Worm (Caenorhabditis elegans) whole organism, young adult: ENCODE data around the gene rdy-2.

Experiments
- B0019.2 ChIP-seq: fragments of 200-800 bp; sonication (Bioruptor generic); conservative IDR thresholded peaks from 2 replicates; pipeline ENCODE4 v1.3.6; 2022; ENCODE audit warnings: missing genetic modification reagents, missing genetic modification characterization, missing compliant biosample characterization
- B0035.1 ChIP-seq: sonication (generic microtip); optimal IDR thresholded peaks from 2 replicates; lab custom pipeline; 2016; ENCODE audit warnings: missing genetic modification characterization, mild to moderate bottlenecking, missing compliant biosample characterization, missing genotype, missing genetic modification reagents
- C06A6.2 ChIP-seq: fragments of 200-800 bp; sonication (Bioruptor generic); conservative IDR thresholded peaks from 2 replicates; pipeline ENCODE4 v1.3.6; 2022; ENCODE audit warnings: missing genetic modification characterization, missing compliant biosample characterization
- D2030.7 ChIP-seq: fragments of 200-800 bp; sonication (Bioruptor generic); IDR thresholded peaks from 2 replicates; pipeline ENCODE4 v1.3.6; 2022; ENCODE audit warnings: missing genetic modification reagents, missing genetic modification characterization, missing compliant biosample characterization
- F33H1.4 ChIP-seq: fragments of 200-800 bp; sonication (Bioruptor generic); IDR thresholded peaks from 2 replicates; pipeline ENCODE4 v1.3.6; 2022; ENCODE audit warnings: missing genetic modification reagents, missing genetic modification characterization, missing compliant biosample characterization
- F39B2.1 ChIP-seq: fragments of 200-800 bp; sonication (Bioruptor generic); IDR thresholded peaks from 2 replicates; pipeline ENCODE4 v1.3.6; 2022; ENCODE audit warnings: missing genetic modification reagents, missing genetic modification characterization, missing compliant biosample characterization
- F49E8.2 ChIP-seq: sonication (generic microtip); optimal IDR thresholded peaks from 3 replicates; lab custom pipeline; 2017; ENCODE audit warnings: missing genetic modification characterization, mild to moderate bottlenecking, missing compliant biosample characterization, antibody characterized with exemption, moderate library complexity; ENCODE audit not compliant: insufficient read depth
- F57C9.4 ChIP-seq: sonication (generic microtip); optimal IDR thresholded peaks from 2 replicates; lab custom pipeline; 2017; ENCODE audit warnings: mild to moderate bottlenecking, missing genetic modification characterization, missing compliant biosample characterization
- K12H6.12 ChIP-seq: fragments of 200-800 bp; sonication (Bioruptor generic); optimal IDR thresholded peaks from 2 replicates; lab custom pipeline; 2018; ENCODE audit warnings: mild to moderate bottlenecking, missing genetic modification characterization, missing compliant biosample characterization
- T26A5.8 ChIP-seq: sonication (generic microtip); optimal IDR thresholded peaks from 2 replicates; lab custom pipeline; 2016; ENCODE audit warnings: missing genetic modification characterization, missing compliant biosample characterization
- Y53G8AR.9 ChIP-seq: fragments of 200-800 bp; sonication (Bioruptor generic); conservative IDR thresholded peaks from 2 replicates; pipeline ENCODE4 v1.3.6; 2022; ENCODE audit warnings: missing genetic modification reagents, missing genetic modification characterization, missing compliant biosample characterization
- ZK185.1 ChIP-seq: sonication (generic microtip); optimal IDR thresholded peaks from 2 replicates; lab custom pipeline; 2016; ENCODE audit warnings: mild to moderate bottlenecking, missing genetic modification characterization, missing compliant biosample characterization; ENCODE audit not compliant: poor library complexity, severe bottlenecking
- atf-7 ChIP-seq: sonication (generic microtip); optimal IDR thresholded peaks from 2 replicates; lab custom pipeline; 2017; ENCODE audit warnings: mild to moderate bottlenecking, missing genetic modification characterization, missing compliant biosample characterization
- attf-3 ChIP-seq: fragments of 200-800 bp; sonication (Bioruptor generic); conservative IDR thresholded peaks from 2 replicates; pipeline ENCODE4 v1.3.6; 2022; ENCODE audit warnings: missing genetic modification reagents, missing genetic modification characterization, missing compliant biosample characterization
- attf-5 ChIP-seq: fragments of 200-800 bp; sonication (Bioruptor generic); optimal IDR thresholded peaks from 2 replicates; lab custom pipeline; 2018; ENCODE audit warnings: mild to moderate bottlenecking, missing genetic modification characterization, missing compliant biosample characterization
- bed-2 ChIP-seq: fragments of 200-800 bp; sonication (Bioruptor generic); IDR thresholded peaks from 2 replicates; pipeline ENCODE4 v1.3.6; 2022; ENCODE audit warnings: missing genetic modification reagents, missing genetic modification characterization, missing compliant biosample characterization
- cebp-2 ChIP-seq: fragments of 200-800 bp; sonication (Bioruptor generic); IDR thresholded peaks from 2 replicates; pipeline ENCODE4 v1.3.6; 2022; ENCODE audit warnings: missing genetic modification characterization, missing compliant biosample characterization
- ceh-100 ChIP-seq: fragments of 200-800 bp; sonication (Bioruptor generic); IDR thresholded peaks from 2 replicates; pipeline ENCODE4 v1.3.6; 2022; ENCODE audit warnings: missing genetic modification reagents, missing genetic modification characterization, missing compliant biosample characterization
- ceh-27 ChIP-seq: fragments of 200-800 bp; sonication (Bioruptor generic); optimal IDR thresholded peaks from 2 replicates; lab custom pipeline; 2018; ENCODE audit warnings: mild to moderate bottlenecking, missing genetic modification characterization, moderate library complexity, missing compliant biosample characterization
- ceh-91 ChIP-seq: fragments of 200-800 bp; sonication (Bioruptor generic); IDR thresholded peaks from 2 replicates; pipeline ENCODE4 v1.3.6; 2022; ENCODE audit warnings: missing genetic modification reagents, missing genetic modification characterization, missing compliant biosample characterization
- efl-1 ChIP-seq: fragments of 150-350 bp; optimal IDR thresholded peaks from 2 replicates; lab custom pipeline; 2014; ENCODE audit warnings: missing biosample characterization, missing genetic modification reagents, missing genetic modification characterization
- egl-18 ChIP-seq: fragments of 200-800 bp; sonication (Bioruptor generic); IDR thresholded peaks from 2 replicates; pipeline ENCODE4 v1.3.6; 2022; ENCODE audit warnings: missing genetic modification reagents, missing genetic modification characterization, missing compliant biosample characterization
- hlh-12 ChIP-seq: sonication (generic microtip); optimal IDR thresholded peaks from 2 replicates; lab custom pipeline; 2016; ENCODE audit warnings: missing genetic modification characterization, missing compliant biosample characterization
- hmg-20 ChIP-seq: fragments of 200-800 bp; sonication (Bioruptor generic); IDR thresholded peaks from 2 replicates; pipeline ENCODE4 v1.3.6; 2022; ENCODE audit warnings: missing genetic modification reagents, missing genetic modification characterization, missing compliant biosample characterization
- hsf-1 ChIP-seq: fragments of 200-800 bp; sonication (Bioruptor generic); IDR thresholded peaks from 2 replicates; pipeline ENCODE4 v1.3.6; 2022; ENCODE audit warnings: missing genetic modification reagents, missing genetic modification characterization, missing compliant biosample characterization
- lag-1 ChIP-seq: fragments of 200-800 bp; sonication (Bioruptor generic); IDR thresholded peaks from 2 replicates; pipeline ENCODE4 v1.3.6; 2022; ENCODE audit warnings: missing genetic modification reagents, missing genetic modification characterization, missing compliant biosample characterization
- let-526 ChIP-seq: fragments of 200-800 bp; sonication (Bioruptor generic); IDR thresholded peaks from 2 replicates; pipeline ENCODE4 v1.3.6; 2022; ENCODE audit warnings: missing genetic modification reagents, missing genetic modification characterization, missing compliant biosample characterization
- let-607 ChIP-seq, 2 experiments: fragments of 200-800 bp in 1 of 2; sonication (Bioruptor generic) in 1 of 2; sonication (generic microtip) in 1 of 2; optimal IDR thresholded peaks; 2 replicates each; lab custom pipeline; 2016 to 2018; ENCODE audit warnings: mild to moderate bottlenecking in 2 of 2, missing compliant biosample characterization in 2 of 2, missing genetic modification characterization in 2 of 2, moderate library complexity in 2 of 2, missing genotype in 1 of 2
- lin-35 ChIP-seq, 3 experiments: fragments of 150-350 bp in 2 of 3; sonication (generic microtip) in 1 of 3; optimal IDR thresholded peaks; 2 replicates each; lab custom pipeline; 2014 to 2018; ENCODE audit warnings: missing biosample characterization in 3 of 3, missing genetic modification characterization in 3 of 3, missing genetic modification reagents in 3 of 3
- lin-40 ChIP-seq: sonication (generic microtip); optimal IDR thresholded peaks from 2 replicates; lab custom pipeline; 2016; ENCODE audit warnings: missing genetic modification characterization, mild to moderate bottlenecking, missing compliant biosample characterization, missing genotype, missing genetic modification reagents
- lir-1 ChIP-seq: fragments of 200-800 bp; sonication (Bioruptor generic); conservative IDR thresholded peaks from 2 replicates; pipeline ENCODE4 v1.3.6; 2022; ENCODE audit warnings: missing genetic modification reagents, missing genetic modification characterization, missing compliant biosample characterization
- lsl-1 ChIP-seq: fragments of 200-800 bp; sonication (Bioruptor generic); optimal IDR thresholded peaks from 2 replicates; lab custom pipeline; 2018; ENCODE audit warnings: mild to moderate bottlenecking, missing genetic modification characterization, moderate library complexity, missing compliant biosample characterization
- madf-8 ChIP-seq: fragments of 200-800 bp; sonication (Bioruptor generic); conservative IDR thresholded peaks from 2 replicates; pipeline ENCODE4 v1.3.6; 2022; ENCODE audit warnings: missing genetic modification reagents, missing genetic modification characterization, missing compliant biosample characterization
- nfyb-1 ChIP-seq: fragments of 200-800 bp; sonication (Bioruptor generic); IDR thresholded peaks from 2 replicates; pipeline ENCODE4 v1.3.6; 2022; ENCODE audit warnings: missing genetic modification reagents, missing genetic modification characterization, missing compliant biosample characterization
- pbrm-1 ChIP-seq: fragments of 200-800 bp; sonication (Bioruptor generic); IDR thresholded peaks from 2 replicates; pipeline ENCODE4 v1.3.6; 2022; ENCODE audit warnings: missing genetic modification reagents, missing genetic modification characterization, missing compliant biosample characterization
- sdz-38 ChIP-seq: sonication (generic microtip); optimal IDR thresholded peaks from 2 replicates; lab custom pipeline; 2016; ENCODE audit warnings: missing genotype, missing genetic modification characterization, missing compliant biosample characterization
- snpc-4 ChIP-seq, 5 experiments: fragments of 150-350 bp in 1 of 5; sonication (generic microtip) in 4 of 5; optimal IDR thresholded peaks; 2 replicates each; lab custom pipeline; 2014 to 2018; ENCODE audit warnings: missing genetic modification characterization in 5 of 5, missing biosample characterization in 3 of 5, antibody characterized with exemption in 2 of 5, mild to moderate bottlenecking in 2 of 5, missing compliant biosample characterization in 2 of 5, missing genotype in 2 of 5, moderate library complexity in 2 of 5, missing genetic modification reagents in 1 of 5
- sptf-2 ChIP-seq: fragments of 200-800 bp; sonication (Bioruptor generic); optimal IDR thresholded peaks from 2 replicates; lab custom pipeline; 2018; ENCODE audit warnings: mild to moderate bottlenecking, missing genetic modification characterization, missing compliant biosample characterization
- tbx-9 ChIP-seq: sonication (generic microtip); optimal IDR thresholded peaks from 2 replicates; lab custom pipeline; 2016; ENCODE audit warnings: borderline replicate concordance, missing genetic modification characterization, inconsistent platforms, missing compliant biosample characterization
- unc-130 ChIP-seq: sonication (generic microtip); optimal IDR thresholded peaks from 2 replicates; lab custom pipeline; 2016; ENCODE audit warnings: missing genetic modification reagents, missing genetic modification characterization, missing compliant biosample characterization
- zim-3 ChIP-seq: sonication (generic microtip); optimal IDR thresholded peaks from 2 replicates; lab custom pipeline; 2017; ENCODE audit warnings: mild to moderate bottlenecking, missing genetic modification characterization, moderate library complexity, missing compliant biosample characterization
- ztf-18 ChIP-seq: sonication (generic microtip); optimal IDR thresholded peaks from 2 replicates; lab custom pipeline; 2016; ENCODE audit warnings: missing genotype, mild to moderate bottlenecking, missing genetic modification characterization, missing compliant biosample characterization
- ztf-25 ChIP-seq: fragments of 200-800 bp; sonication (Bioruptor generic); IDR thresholded peaks from 2 replicates; pipeline ENCODE4 v1.3.6; 2022; ENCODE audit warnings: missing genetic modification reagents, missing genetic modification characterization, missing compliant biosample characterization
- ztf-26 ChIP-seq: sonication (generic microtip); optimal IDR thresholded peaks from 2 replicates; lab custom pipeline; 2017; ENCODE audit warnings: missing genetic modification characterization, missing compliant biosample characterization
- ztf-3 ChIP-seq: fragments of 200-800 bp; sonication (Bioruptor generic); optimal IDR thresholded peaks from 2 replicates; lab custom pipeline; 2018; ENCODE audit warnings: mild to moderate bottlenecking, missing genetic modification characterization, missing compliant biosample characterization

rdy-2 gene

ce11 chrV:13600882-13601281 lies at the start of gene rdy-2:
rdy-2 (minus strand) TSS chrV:13600982.
- TF ChIP-seq cebp-2 (GFP tag; lab: Robert Waterston, UW) (no peak), snpc-4 (GFP tag; optimal IDR thresholded peaks at IDR 0.05; lab: Kevin White, UChicago) (no peak), snpc-4 (tag; optimal IDR thresholded peaks at IDR 0.05; lab: Kevin White, UChicago) (no peak), ztf-26 (tag; lab: Kevin White, UChicago) (no peak), sdz-38 (no peak)

DNA sequence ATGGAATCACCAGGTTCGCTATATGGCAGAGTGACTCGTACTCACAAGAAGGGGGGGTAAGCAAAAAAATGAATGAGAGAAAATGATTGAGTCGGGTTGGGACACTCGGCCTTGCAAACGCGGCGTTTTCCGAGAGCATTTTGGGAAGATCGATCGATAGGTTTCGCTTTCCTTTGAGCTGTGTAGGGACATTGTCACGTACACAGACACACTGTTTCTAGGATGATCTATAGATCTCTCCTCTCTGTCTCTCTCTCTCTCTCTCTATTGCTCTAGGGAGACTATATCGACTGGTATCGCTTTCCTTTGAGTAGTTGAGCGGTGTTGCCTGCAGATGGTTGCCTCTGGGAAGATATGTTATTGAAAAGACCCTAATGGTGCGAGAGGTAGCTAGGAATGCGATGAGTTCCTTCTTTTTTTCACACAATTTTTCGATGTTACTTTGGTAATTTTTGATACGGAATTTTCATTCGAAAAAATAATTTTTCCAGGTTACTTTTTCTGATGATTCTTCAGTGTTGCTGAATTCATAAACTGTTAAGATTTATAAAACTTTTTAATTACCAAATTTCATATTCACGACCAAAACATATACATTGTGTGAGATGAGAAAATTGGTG lies 49.1 kb upstream of the rdy-2 start, which contains the start of gene H37A05.4:
H37A05.4 (minus strand) TSS at position 51 of the 620 bp plus-strand sequence.
- TF ChIP-seq ceh-100 (GFP tag; lab: Robert Waterston, UW) (peak; percentile 21; the same call in 1 of the 2 replicates), atf-7 (peak; percentile 72), lir-1 (GFP tag; lab: Robert Waterston, UW) (no peak), hlh-12 (no peak), zim-3 (peak; percentile 84), hmg-20 (peak; percentile 25), F49E8.2 (tag; lab: Kevin White, UChicago) (no peak), T26A5.8 (tag; lab: Kevin White, UChicago) (peak; percentile 11), ztf-18 (tag; lab: Kevin White, UChicago) (peak; percentile 13), ceh-91 (GFP tag; lab: Robert Waterston, UW) (no peak), attf-3 (no peak), ztf-3 (GFP tag; lab: Kevin White, UChicago) (no peak), bed-2 (GFP tag; lab: Robert Waterston, UW) (no peak), cebp-2 (GFP tag; lab: Robert Waterston, UW) (no peak), let-607 (tag; optimal IDR thresholded peaks at IDR 0.05; lab: Kevin White, UChicago) (peak in 1 of 2 experiments; percentile 12), D2030.7 (GFP tag; lab: Robert Waterston, UW) (peak; percentile 32; the same call in 1 of the 2 replicates), F57C9.4 (peak; percentile 91), pbrm-1 (GFP tag; lab: Robert Waterston, UW) (no peak; the same call in 1 of the 2 replicates), K12H6.12 (tag; lab: Kevin White, UChicago) (peak; percentile 41), F39B2.1 (GFP tag; lab: Robert Waterston, UW) (no peak), let-526 (0 out of 2 replicates have a peak, but pooled peaks have one; percentile 13), F33H1.4 (GFP tag; lab: Robert Waterston, UW) (0 out of 2 replicates have a peak, but pooled peaks have one; percentile 11), attf-5 (GFP tag; lab: Kevin White, UChicago) (peak; percentile 31), B0019.2 (no peak), ztf-26 (tag; lab: Kevin White, UChicago) (peak; percentile 68), unc-130 (GFP tag; lab: Kevin White, UChicago) (no peak), ZK185.1 (no peak), madf-8 (GFP tag; lab: Robert Waterston, UW) (no peak), B0035.1 (tag; lab: Kevin White, UChicago) (peak; percentile 66), nfyb-1 (GFP tag; lab: Robert Waterston, UW) (peak; percentile 90), lin-40 (tag; lab: Kevin White, UChicago) (peak; percentile 65), ceh-27 (no peak), ztf-25 (GFP tag; lab: Robert Waterston, UW) (no peak), sptf-2 (GFP tag; lab: Kevin White, UChicago) (no peak), C06A6.2 (GFP tag; lab: Robert Waterston, UW) (peak; percentile 57), lsl-1 (peak; percentile 14), efl-1 (GFP tag; lab: Kevin White, UChicago) (no peak), lin-35 (GFP tag; optimal IDR thresholded peaks at IDR 0.05; lab: Kevin White, UChicago) (peak in 1 of 3 experiments; percentile 17), lag-1 (GFP tag; lab: Robert Waterston, UW) (no peak), egl-18 (GFP tag; lab: Robert Waterston, UW) (no peak), tbx-9 (tag; lab: Kevin White, UChicago) (no peak), hsf-1 (GFP tag; lab: Robert Waterston, UW) (peak; percentile 34; the same call in 1 of the 2 replicates), Y53G8AR.9 (peak; percentile 91)
